Worm (Caenorhabditis elegans) whole organism, young adult: Measurements from ENCODE around the gene H38K22.7.

Experiments
- B0019.2 ChIP-seq: fragments of 200-800 bp; sonication (Bioruptor generic); conservative IDR thresholded peaks from 2 replicates; pipeline ENCODE4 v1.3.6; 2022; ENCODE audit warnings: missing genetic modification reagents, missing genetic modification characterization, missing compliant biosample characterization
- B0336.3 ChIP-seq: fragments of 200-800 bp; sonication (Bioruptor generic); IDR thresholded peaks from 2 replicates; pipeline ENCODE4 v1.3.6; 2022; ENCODE audit warnings: missing genetic modification characterization, missing compliant biosample characterization
- F22D6.2 ChIP-seq: sonication (generic microtip); optimal IDR thresholded peaks from 2 replicates; lab custom pipeline; 2016; ENCODE audit warnings: mild to moderate bottlenecking, missing genetic modification characterization, missing compliant biosample characterization
- F37B4.10 ChIP-seq: fragments of 200-800 bp; sonication (Bioruptor generic); IDR thresholded peaks from 2 replicates; pipeline ENCODE4 v1.3.6; 2022; ENCODE audit warnings: missing genetic modification characterization, missing compliant biosample characterization
- F39B2.1 ChIP-seq: fragments of 200-800 bp; sonication (Bioruptor generic); IDR thresholded peaks from 2 replicates; pipeline ENCODE4 v1.3.6; 2022; ENCODE audit warnings: missing genetic modification reagents, missing genetic modification characterization, missing compliant biosample characterization
- F49E8.2 ChIP-seq: sonication (generic microtip); optimal IDR thresholded peaks from 3 replicates; lab custom pipeline; 2017; ENCODE audit warnings: missing genetic modification characterization, mild to moderate bottlenecking, missing compliant biosample characterization, antibody characterized with exemption, moderate library complexity; ENCODE audit not compliant: insufficient read depth
- F52B5.7 ChIP-seq: sonication (generic microtip); optimal IDR thresholded peaks from 2 replicates; lab custom pipeline; 2016; ENCODE audit warnings: mild to moderate bottlenecking, missing genetic modification characterization, missing compliant biosample characterization
- F57A8.1 ChIP-seq: fragments of 200-800 bp; sonication (Bioruptor generic); optimal IDR thresholded peaks from 2 replicates; lab custom pipeline; 2018; ENCODE audit warnings: mild to moderate bottlenecking, missing genetic modification characterization, moderate library complexity, missing compliant biosample characterization
- F57C9.4 ChIP-seq: sonication (generic microtip); optimal IDR thresholded peaks from 2 replicates; lab custom pipeline; 2017; ENCODE audit warnings: mild to moderate bottlenecking, missing genetic modification characterization, missing compliant biosample characterization
- K12H6.12 ChIP-seq: fragments of 200-800 bp; sonication (Bioruptor generic); optimal IDR thresholded peaks from 2 replicates; lab custom pipeline; 2018; ENCODE audit warnings: mild to moderate bottlenecking, missing genetic modification characterization, missing compliant biosample characterization
- Y67H2A.10 ChIP-seq: fragments of 200-800 bp; sonication (Bioruptor generic); conservative IDR thresholded peaks from 2 replicates; pipeline ENCODE4 v1.3.6; 2022; ENCODE audit warnings: missing genetic modification reagents, missing genetic modification characterization, missing compliant biosample characterization
- Y79H2A.3 ChIP-seq: fragments of 200-800 bp; sonication (Bioruptor generic); conservative IDR thresholded peaks from 2 replicates; pipeline ENCODE4 v1.3.6; 2022; ENCODE audit warnings: missing genetic modification reagents, missing genetic modification characterization, missing compliant biosample characterization
- akir-1 ChIP-seq: fragments of 200-800 bp; sonication (Bioruptor generic); optimal IDR thresholded peaks from 2 replicates; lab custom pipeline; 2018; ENCODE audit warnings: mild to moderate bottlenecking, missing genetic modification characterization, moderate library complexity, missing compliant biosample characterization
- aptf-2 ChIP-seq: fragments of 200-800 bp; sonication (Bioruptor generic); conservative IDR thresholded peaks from 2 replicates; pipeline ENCODE4 v1.3.6; 2022; ENCODE audit warnings: missing genetic modification reagents, missing genetic modification characterization, missing compliant biosample characterization
- aptf-3 ChIP-seq: fragments of 200-800 bp; sonication (Bioruptor generic); IDR thresholded peaks from 2 replicates; pipeline ENCODE4 v1.3.6; 2022; ENCODE audit warnings: missing genetic modification characterization, missing compliant biosample characterization
- atf-7 ChIP-seq: sonication (generic microtip); optimal IDR thresholded peaks from 2 replicates; lab custom pipeline; 2017; ENCODE audit warnings: mild to moderate bottlenecking, missing genetic modification characterization, missing compliant biosample characterization
- athp-1 ChIP-seq: sonication (generic microtip); optimal IDR thresholded peaks from 2 replicates; lab custom pipeline; 2017; ENCODE audit warnings: mild to moderate bottlenecking, missing genetic modification characterization, missing compliant biosample characterization
- attf-3 ChIP-seq: fragments of 200-800 bp; sonication (Bioruptor generic); conservative IDR thresholded peaks from 2 replicates; pipeline ENCODE4 v1.3.6; 2022; ENCODE audit warnings: missing genetic modification reagents, missing genetic modification characterization, missing compliant biosample characterization
- bed-2 ChIP-seq: fragments of 200-800 bp; sonication (Bioruptor generic); IDR thresholded peaks from 2 replicates; pipeline ENCODE4 v1.3.6; 2022; ENCODE audit warnings: missing genetic modification reagents, missing genetic modification characterization, missing compliant biosample characterization
- cebp-1 ChIP-seq, 2 experiments: fragments of 200-800 bp in 1 of 2; sonication (Bioruptor generic) in 1 of 2; sonication (generic microtip) in 1 of 2; IDR thresholded peaks in 1 of 2; optimal IDR thresholded peaks in 1 of 2; 2 replicates each; pipeline versions ENCODE4 v1.3.6 to Lab custom; 2017 to 2022; ENCODE audit warnings: missing compliant biosample characterization in 2 of 2, missing genetic modification characterization in 2 of 2, mild to moderate bottlenecking in 1 of 2, missing genetic modification reagents in 1 of 2, moderate library complexity in 1 of 2
- ceh-100 ChIP-seq: fragments of 200-800 bp; sonication (Bioruptor generic); IDR thresholded peaks from 2 replicates; pipeline ENCODE4 v1.3.6; 2022; ENCODE audit warnings: missing genetic modification reagents, missing genetic modification characterization, missing compliant biosample characterization
- ceh-91 ChIP-seq: fragments of 200-800 bp; sonication (Bioruptor generic); IDR thresholded peaks from 2 replicates; pipeline ENCODE4 v1.3.6; 2022; ENCODE audit warnings: missing genetic modification reagents, missing genetic modification characterization, missing compliant biosample characterization
- dox-1 ChIP-seq: fragments of 200-800 bp; sonication (Bioruptor generic); IDR thresholded peaks from 2 replicates; pipeline ENCODE4 v1.3.6; 2022; ENCODE audit warnings: missing genetic modification reagents, missing genetic modification characterization, missing compliant biosample characterization
- egrh-3 ChIP-seq: fragments of 200-800 bp; sonication (Bioruptor generic); IDR thresholded peaks from 2 replicates; pipeline ENCODE4 v1.3.6; 2022; ENCODE audit warnings: missing genetic modification reagents, missing genetic modification characterization, missing compliant biosample characterization
- gei-17 ChIP-seq: fragments of 200-800 bp; sonication (Bioruptor generic); optimal IDR thresholded peaks from 2 replicates; lab custom pipeline; 2018; ENCODE audit warnings: mild to moderate bottlenecking, missing genetic modification characterization, missing compliant biosample characterization
- him-1 ChIP-seq: sonication (generic microtip); optimal IDR thresholded peaks from 2 replicates; lab custom pipeline; 2016; ENCODE audit warnings: missing genotype, missing genetic modification reagents, missing genetic modification characterization, missing compliant biosample characterization
- hmg-1.2 ChIP-seq: fragments of 200-800 bp; sonication (Bioruptor generic); IDR thresholded peaks from 2 replicates; pipeline ENCODE4 v1.3.6; 2022; ENCODE audit warnings: missing genetic modification reagents, missing genetic modification characterization, missing compliant biosample characterization
- madf-10 ChIP-seq: sonication (generic microtip); optimal IDR thresholded peaks from 2 replicates; lab custom pipeline; 2016; ENCODE audit warnings: mild to moderate bottlenecking, missing genetic modification characterization, missing compliant biosample characterization
- madf-6 ChIP-seq: fragments of 200-800 bp; sonication (Bioruptor generic); IDR thresholded peaks from 2 replicates; pipeline ENCODE4 v1.3.6; 2022; ENCODE audit warnings: missing genetic modification reagents, missing genetic modification characterization, missing compliant biosample characterization
- mcd-1 ChIP-seq: fragments of 200-800 bp; sonication (Bioruptor generic); IDR thresholded peaks from 2 replicates; pipeline ENCODE4 v1.3.6; 2022; ENCODE audit warnings: missing genetic modification reagents, missing genetic modification characterization, missing compliant biosample characterization
- mxl-1 ChIP-seq: sonication (generic microtip); optimal IDR thresholded peaks from 2 replicates; lab custom pipeline; 2016; ENCODE audit warnings: missing genetic modification characterization, missing compliant biosample characterization
- nhr-120 ChIP-seq: fragments of 200-800 bp; sonication (Bioruptor generic); IDR thresholded peaks from 2 replicates; pipeline ENCODE4 v1.3.6; 2022; ENCODE audit warnings: missing genetic modification characterization, missing compliant biosample characterization
- nhr-90 ChIP-seq: sonication (generic microtip); optimal IDR thresholded peaks from 2 replicates; lab custom pipeline; 2016; ENCODE audit warnings: missing genotype, mild to moderate bottlenecking, missing genetic modification characterization, missing compliant biosample characterization
- rec-8 ChIP-seq, 2 experiments: sonication (generic microtip); optimal IDR thresholded peaks; 2 replicates each; lab custom pipeline; 2016; ENCODE audit warnings: mild to moderate bottlenecking in 2 of 2, missing genetic modification characterization in 2 of 2, missing genetic modification reagents in 2 of 2, missing genotype in 2 of 2, missing biosample characterization in 1 of 2, missing compliant biosample characterization in 1 of 2, moderate library complexity in 1 of 2
- snpc-1.3 ChIP-seq: sonication (generic microtip); optimal IDR thresholded peaks from 2 replicates; lab custom pipeline; 2017; ENCODE audit warnings: missing genetic modification characterization, mild to moderate bottlenecking, missing compliant biosample characterization, antibody characterized with exemption, moderate library complexity, missing genotype, missing genetic modification reagents; ENCODE audit not compliant: insufficient read depth
- somi-1 ChIP-seq: fragments of 200-800 bp; sonication (Bioruptor generic); optimal IDR thresholded peaks from 2 replicates; lab custom pipeline; 2018; ENCODE audit warnings: mild to moderate bottlenecking, missing genetic modification characterization, missing compliant biosample characterization
- tbx-9 ChIP-seq: sonication (generic microtip); optimal IDR thresholded peaks from 2 replicates; lab custom pipeline; 2016; ENCODE audit warnings: borderline replicate concordance, missing genetic modification characterization, inconsistent platforms, missing compliant biosample characterization
- zfh-2 ChIP-seq: fragments of 200-800 bp; sonication (Bioruptor generic); conservative IDR thresholded peaks from 2 replicates; pipeline ENCODE4 v1.3.6; 2022; ENCODE audit warnings: missing genetic modification reagents, missing genetic modification characterization, missing compliant biosample characterization
- ztf-22 ChIP-seq: fragments of 200-800 bp; sonication (Bioruptor generic); optimal IDR thresholded peaks from 2 replicates; lab custom pipeline; 2018; ENCODE audit warnings: mild to moderate bottlenecking, missing genetic modification characterization, moderate library complexity, missing compliant biosample characterization
- ztf-26 ChIP-seq: sonication (generic microtip); optimal IDR thresholded peaks from 2 replicates; lab custom pipeline; 2017; ENCODE audit warnings: missing genetic modification characterization, missing compliant biosample characterization

Gene H38K22.7

DNA sequence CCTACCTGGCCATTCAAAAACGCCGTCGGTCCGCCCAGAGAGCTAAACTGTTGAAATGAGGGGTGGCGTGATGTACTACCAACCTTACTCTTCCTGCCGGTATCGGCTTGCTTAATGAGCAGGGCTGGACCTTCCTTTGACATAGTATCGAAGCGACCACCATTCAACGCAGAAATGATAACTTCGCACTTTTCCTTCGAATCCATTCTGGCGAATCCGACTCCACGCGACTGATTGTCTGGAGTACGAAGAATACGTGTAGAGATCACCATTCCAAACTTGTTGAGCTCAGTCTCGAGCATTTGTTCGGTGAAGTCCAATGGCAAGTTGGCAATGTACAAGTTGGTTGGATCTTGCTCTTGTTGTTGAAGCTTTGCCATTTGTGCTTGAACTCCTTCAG, 43.3 kb upstream of the H38K22.7 start:
- TF ChIP-seq ceh-91 (GFP tag; lab: Robert Waterston, UW) (no peak), mxl-1 (no peak), dox-1 (GFP tag; lab: Robert Waterston, UW) (no peak), him-1 (tag; lab: Kevin White, UChicago) (no peak), athp-1 (no peak), B0336.3 (GFP tag; lab: Robert Waterston, UW) (no peak), F49E8.2 (tag; lab: Kevin White, UChicago) (no peak), ztf-22 (GFP tag; lab: Kevin White, UChicago) (no peak), ceh-100 (GFP tag; lab: Robert Waterston, UW) (no peak), bed-2 (GFP tag; lab: Robert Waterston, UW) (no peak), attf-3 (GFP tag; lab: Robert Waterston, UW) (no peak)

DNA sequence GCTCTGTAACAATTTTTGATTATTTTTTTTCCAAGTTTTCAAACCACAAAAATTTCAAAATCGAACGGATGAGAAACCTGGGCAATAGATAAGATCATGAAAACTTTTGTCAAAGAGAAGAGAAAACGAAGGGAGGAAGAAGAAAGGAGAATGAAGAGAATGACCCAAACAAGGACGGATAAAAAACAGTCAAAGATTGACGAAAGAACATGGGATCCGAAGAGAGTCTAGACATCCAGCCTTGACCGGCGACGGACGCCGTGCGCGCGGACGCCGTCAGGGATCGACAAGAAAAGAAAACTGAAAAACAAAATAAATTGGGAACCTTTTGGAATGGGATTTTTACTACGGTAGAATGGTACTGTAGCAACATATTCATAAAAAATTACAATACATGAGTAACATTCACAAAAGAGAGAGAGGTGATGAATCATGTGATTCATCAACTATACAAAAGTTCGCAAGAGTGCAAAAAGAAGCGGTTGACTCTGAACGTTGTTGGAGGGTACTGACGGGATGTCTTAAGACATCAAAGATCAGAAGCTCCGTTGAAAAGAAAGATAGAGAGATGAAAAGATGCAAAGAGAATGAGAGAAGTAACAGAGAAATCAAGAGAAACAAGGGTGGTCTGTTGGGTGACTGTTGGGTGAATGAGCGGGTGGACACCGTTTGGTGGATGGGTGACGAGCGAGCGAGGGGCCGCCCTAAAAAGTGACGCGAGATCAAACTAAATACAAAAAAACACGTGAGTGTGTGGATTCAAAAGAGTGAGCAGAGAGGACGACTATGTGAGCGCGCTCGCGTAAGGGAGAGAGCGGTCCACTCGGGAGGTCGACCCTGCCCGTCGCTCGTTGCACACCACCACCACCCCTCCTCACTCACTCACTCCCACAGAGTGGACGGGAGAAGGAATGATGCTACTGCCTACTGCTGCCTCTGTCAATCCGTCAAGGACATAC, 41.0 kb upstream of the H38K22.7 start, which contains the start of gene sup-26:
Gene sup-26 (minus strand): TSS at position 10 of the 959 bp plus-strand sequence.
- no peak for TF ChIP-seq somi-1 (GFP tag; lab: Kevin White, UChicago)
- TF ChIP-seq F37B4.10 (GFP tag; lab: Robert Waterston, UW) = no peak
- TF ChIP-seq akir-1 (GFP tag; lab: Kevin White, UChicago) = no peak
- TF ChIP-seq F57C9.4 = no peak
- TF ChIP-seq madf-10 = no peak
- no peak for TF ChIP-seq cebp-1 (GFP tag; IDR thresholded peaks at IDR 0.05; lab: Robert Waterston, UW)
- peak; percentile 41 for TF ChIP-seq cebp-1 (tag; optimal IDR thresholded peaks at IDR 0.05; lab: Kevin White, UChicago)
- no peak for TF ChIP-seq F39B2.1
- no peak for TF ChIP-seq rec-8 (tag; optimal IDR thresholded peaks at IDR 0.05; lab: Kevin White, UChicago)
- TF ChIP-seq Y79H2A.3 (GFP tag; lab: Robert Waterston, UW) = no peak
- TF ChIP-seq gei-17 = no peak
- no peak for TF ChIP-seq atf-7 (tag; lab: Kevin White, UChicago)
- no peak for TF ChIP-seq tbx-9 (tag; lab: Kevin White, UChicago)
- TF ChIP-seq K12H6.12 (tag; lab: Kevin White, UChicago) = peak; percentile 3
- TF ChIP-seq nhr-120 = no peak
- TF ChIP-seq F22D6.2 = no peak
- TF ChIP-seq mcd-1 (GFP tag; lab: Robert Waterston, UW) = peak; percentile 29; the same call in 1 of the 2 replicates
- no peak for TF ChIP-seq ztf-26 (tag; lab: Kevin White, UChicago)
- TF ChIP-seq egrh-3 (GFP tag; lab: Robert Waterston, UW) = peak; percentile 66; the same call in 1 of the 2 replicates
- TF ChIP-seq B0019.2 = no peak
- 0 out of 2 replicates have a peak, but pooled peaks have one; percentile 6 for TF ChIP-seq madf-6
- peak; percentile 93 for TF ChIP-seq zfh-2 (GFP tag; lab: Robert Waterston, UW)
- no peak for TF ChIP-seq snpc-1.3 (tag; lab: Kevin White, UChicago)
- no peak for TF ChIP-seq aptf-3 (GFP tag; lab: Robert Waterston, UW)
- 0 out of 2 replicates have a peak, but pooled peaks have one; percentile 39 for TF ChIP-seq hmg-1.2 (GFP tag; lab: Robert Waterston, UW)
- no peak for TF ChIP-seq F57A8.1 (GFP tag; lab: Kevin White, UChicago)
- TF ChIP-seq aptf-2 (GFP tag; lab: Robert Waterston, UW) = peak; percentile 56; the same call in 1 of the 2 replicates
- no peak for TF ChIP-seq F52B5.7 (tag; lab: Kevin White, UChicago)
- no peak for TF ChIP-seq Y67H2A.10 (GFP tag; lab: Robert Waterston, UW)
- TF ChIP-seq nhr-90 = no peak
